Fruit fly (Drosophila melanogaster) whole organism, embryonic: ENCODE results near the gene CG6791.

Experiments used
- CG10321 ChIP-seq: fragments of 200-800 bp; sonication (Bioruptor generic); IDR thresholded peaks from 2 replicates; pipeline ENCODE4 v1.3.6; 2022; ENCODE audit warnings: missing biosample characterization, missing genetic modification characterization
- CG10431 ChIP-seq: fragments of 200-800 bp; sonication (Bioruptor generic); optimal IDR thresholded peaks from 3 replicates; lab custom pipeline; 2018; ENCODE audit warnings: missing biosample characterization, mild to moderate bottlenecking, missing genetic modification characterization
- CG12769 ChIP-seq: fragments of 200-800 bp; sonication (Bioruptor generic); optimal IDR thresholded peaks from 2 replicates; lab custom pipeline; 2019; ENCODE audit warnings: missing biosample characterization, mild to moderate bottlenecking, missing genetic modification characterization, moderate library complexity
- CG12942 ChIP-seq: fragments of 200-800 bp; sonication (Bioruptor generic); optimal IDR thresholded peaks from 3 replicates; lab custom pipeline; 2016; ENCODE audit warnings: missing biosample characterization, missing genetic modification characterization
- CG1603 ChIP-seq: fragments of 200-800 bp; sonication (Bioruptor generic); optimal IDR thresholded peaks from 2 replicates; lab custom pipeline; 2019; ENCODE audit warnings: missing biosample characterization, mild to moderate bottlenecking, missing genetic modification characterization, moderate library complexity
- CG17186 ChIP-seq: fragments of 200-800 bp; sonication (Bioruptor generic); optimal IDR thresholded peaks from 3 replicates; lab custom pipeline; 2017; ENCODE audit warnings: missing biosample characterization, missing genetic modification reagents, missing genetic modification characterization
- CG17912 ChIP-seq: fragments of 200-800 bp; sonication (Bioruptor generic); optimal IDR thresholded peaks from 2 replicates; lab custom pipeline; 2018; ENCODE audit warnings: missing biosample characterization, mild to moderate bottlenecking, missing genetic modification characterization
- CG18599 ChIP-seq: fragments of 200-800 bp; sonication (Bioruptor generic); optimal IDR thresholded peaks from 3 replicates; lab custom pipeline; 2017; ENCODE audit warnings: missing biosample characterization, missing genetic modification characterization, mild to moderate bottlenecking, moderate library complexity, missing genetic modification reagents
- CG2678 ChIP-seq: fragments of 200-800 bp; sonication (Bioruptor generic); optimal IDR thresholded peaks from 3 replicates; lab custom pipeline; 2019; ENCODE audit warnings: missing biosample characterization, mild to moderate bottlenecking, missing genetic modification characterization, moderate library complexity
- CG30403 ChIP-seq: fragments of 200-800 bp; sonication (Bioruptor generic); optimal IDR thresholded peaks from 3 replicates; lab custom pipeline; 2016; ENCODE audit warnings: missing biosample characterization, missing genetic modification characterization
- CG34224 ChIP-seq: fragments of 200-800 bp; sonication (Bioruptor generic); IDR thresholded peaks from 3 replicates; pipeline ENCODE4 v1.3.6; 2022; ENCODE audit warnings: missing biosample characterization, missing genetic modification characterization; ENCODE audit not compliant: partially characterized antibody
- CG34422 ChIP-seq: fragments of 200-800 bp; sonication (Bioruptor generic); IDR thresholded peaks from 3 replicates; pipeline ENCODE4 v1.3.6; 2022; ENCODE audit warnings: missing biosample characterization, missing genetic modification characterization
- CG4730 ChIP-seq: fragments of 200-800 bp; sonication (Bioruptor generic); IDR thresholded peaks from 2 replicates; pipeline ENCODE4 v1.3.6; 2022; ENCODE audit warnings: missing biosample characterization, missing genetic modification characterization
- CG8359 ChIP-seq: fragments of 200-800 bp; sonication (Bioruptor generic); optimal IDR thresholded peaks from 2 replicates; lab custom pipeline; 2017; ENCODE audit warnings: missing biosample characterization, mild to moderate bottlenecking, missing genetic modification characterization, borderline replicate concordance
- Dek ChIP-seq: fragments of 200-800 bp; sonication (Bioruptor generic); optimal IDR thresholded peaks from 3 replicates; lab custom pipeline; 2019; ENCODE audit warnings: missing biosample characterization, mild to moderate bottlenecking, missing genetic modification characterization, moderate library complexity
- Elba2 ChIP-seq: fragments of 200-800 bp; sonication (Bioruptor generic); optimal IDR thresholded peaks from 3 replicates; lab custom pipeline; 2016; ENCODE audit warnings: missing biosample characterization, missing genetic modification characterization
- Ets65A ChIP-seq: fragments of 200-800 bp; sonication (Bioruptor generic); peaks from one replicate; lab custom pipeline; 2016; ENCODE audit warnings: missing biosample characterization, missing genetic modification characterization
- HLH4C ChIP-seq: fragments of 200-800 bp; sonication (Bioruptor generic); IDR thresholded peaks from 3 replicates; pipeline ENCODE4 v1.3.6; 2022; ENCODE audit warnings: missing biosample characterization, missing genetic modification characterization; ENCODE audit not compliant: partially characterized antibody
- MESR4 ChIP-seq: fragments of 200-800 bp; sonication (Bioruptor generic); optimal IDR thresholded peaks from 2 replicates; lab custom pipeline; 2018; ENCODE audit warnings: missing biosample characterization, mild to moderate bottlenecking, missing genetic modification characterization, moderate library complexity
- Max ChIP-seq: fragments of 200-800 bp; sonication (Bioruptor generic); optimal IDR thresholded peaks from 2 replicates; lab custom pipeline; 2016; ENCODE audit warnings: missing biosample characterization, mild to moderate bottlenecking, missing genetic modification characterization
- NfI ChIP-seq: fragments of 200-800 bp; sonication (Bioruptor generic); optimal IDR thresholded peaks from 3 replicates; lab custom pipeline; 2018; ENCODE audit warnings: missing biosample characterization, mild to moderate bottlenecking, missing genetic modification characterization, moderate library complexity
- abd-A ChIP-seq: fragments of 200-800 bp; sonication (Bioruptor generic); optimal IDR thresholded peaks from 3 replicates; lab custom pipeline; 2019; ENCODE audit warnings: missing biosample characterization, mild to moderate bottlenecking, missing genetic modification characterization, moderate library complexity
- al ChIP-seq: fragments of 200-800 bp; sonication (Bioruptor generic); IDR thresholded peaks from 2 replicates; pipeline ENCODE4 v1.3.6; 2022; ENCODE audit warnings: missing biosample characterization, missing genetic modification characterization
- cg ChIP-seq: fragments of 200-800 bp; sonication (Bioruptor generic); optimal IDR thresholded peaks from 3 replicates; lab custom pipeline; 2019; ENCODE audit warnings: missing biosample characterization, mild to moderate bottlenecking, missing genetic modification characterization, moderate library complexity
- chinmo ChIP-seq: fragments of 200-800 bp; sonication (Bioruptor generic); IDR thresholded peaks from 4 replicates; pipeline ENCODE4 v1.3.6; 2022; ENCODE audit warnings: missing biosample characterization, missing genetic modification characterization; ENCODE audit not compliant: partially characterized antibody
- crp ChIP-seq, 2 experiments: fragments of 200-800 bp; sonication (Bioruptor generic); optimal IDR thresholded peaks; 2 replicates in 1 of 2; 3 replicates in 1 of 2; lab custom pipeline; 2017; ENCODE audit warnings: missing biosample characterization in 2 of 2, missing genetic modification characterization in 2 of 2, mild to moderate bottlenecking in 1 of 2, moderate library complexity in 1 of 2
- da ChIP-seq: fragments of 200-800 bp; sonication (Bioruptor generic); optimal IDR thresholded peaks from 2 replicates; lab custom pipeline; 2016; ENCODE audit warnings: missing biosample characterization, missing genetic modification characterization
- fu2 ChIP-seq: fragments of 200-800 bp; sonication (Bioruptor generic); optimal IDR thresholded peaks from 2 replicates; lab custom pipeline; 2016; ENCODE audit warnings: missing biosample characterization, missing genetic modification characterization
- gcm ChIP-seq: fragments of 200-800 bp; sonication (Bioruptor generic); optimal IDR thresholded peaks from 2 replicates; lab custom pipeline; 2019; ENCODE audit warnings: missing biosample characterization, mild to moderate bottlenecking, missing genetic modification characterization, moderate library complexity
- grn ChIP-seq: fragments of 200-800 bp; sonication (Bioruptor generic); optimal IDR thresholded peaks from 3 replicates; lab custom pipeline; 2017; ENCODE audit warnings: missing biosample characterization, missing genetic modification characterization
- kni ChIP-seq: fragments of 200-800 bp; sonication (Bioruptor generic); optimal IDR thresholded peaks from 3 replicates; lab custom pipeline; 2017; ENCODE audit warnings: mild to moderate bottlenecking, missing biosample characterization, missing genetic modification reagents, missing genetic modification characterization
- mam ChIP-seq: fragments of 200-800 bp; sonication (Bioruptor generic); optimal IDR thresholded peaks from 3 replicates; lab custom pipeline; 2016; ENCODE audit warnings: missing biosample characterization, missing genetic modification characterization
- mirr ChIP-seq: fragments of 200-800 bp; sonication (Bioruptor generic); optimal IDR thresholded peaks from 3 replicates; lab custom pipeline; 2018; ENCODE audit warnings: missing biosample characterization, mild to moderate bottlenecking, missing genetic modification characterization
- prd ChIP-seq, 3 experiments: fragments of >200 bp in 2 of 3; fragments of 200-800 bp in 1 of 3; sonication (Bioruptor generic) in 1 of 3; optimal IDR thresholded peaks in 2 of 3; IDR thresholded peaks in 1 of 3; 2 replicates in 2 of 3; 3 replicates in 1 of 3; pipeline versions ENCODE4 v1.3.6 to Lab custom; 2017 to 2022; ENCODE audit warnings: missing biosample characterization in 1 of 3, missing genetic modification characterization in 1 of 3
- rib ChIP-seq: fragments of 200-800 bp; sonication (Bioruptor generic); IDR thresholded peaks from 2 replicates; pipeline ENCODE4 v1.3.6; 2022; ENCODE audit warnings: missing biosample characterization, missing genetic modification characterization
- ro ChIP-seq: fragments of 200-800 bp; sonication (Bioruptor generic); IDR thresholded peaks from 2 replicates; pipeline ENCODE4 v1.3.6; 2022; ENCODE audit warnings: missing biosample characterization, missing genetic modification characterization
- sisA ChIP-seq: fragments of 200-800 bp; sonication (Bioruptor generic); IDR thresholded peaks from 2 replicates; pipeline ENCODE4 v1.3.6; 2022; ENCODE audit warnings: missing biosample characterization, missing genetic modification characterization
- unc-4 ChIP-seq: fragments of 200-800 bp; sonication (Bioruptor generic); IDR thresholded peaks from 2 replicates; pipeline ENCODE4 v1.3.6; 2022; ENCODE audit warnings: missing biosample characterization, missing genetic modification characterization; ENCODE audit not compliant: partially characterized antibody
- vfl ChIP-seq: fragments of 200-800 bp; sonication (Bioruptor generic); optimal IDR thresholded peaks from 2 replicates; lab custom pipeline; 2016; ENCODE audit warnings: missing biosample characterization, missing genetic modification characterization

Gene CG6791

DNA sequence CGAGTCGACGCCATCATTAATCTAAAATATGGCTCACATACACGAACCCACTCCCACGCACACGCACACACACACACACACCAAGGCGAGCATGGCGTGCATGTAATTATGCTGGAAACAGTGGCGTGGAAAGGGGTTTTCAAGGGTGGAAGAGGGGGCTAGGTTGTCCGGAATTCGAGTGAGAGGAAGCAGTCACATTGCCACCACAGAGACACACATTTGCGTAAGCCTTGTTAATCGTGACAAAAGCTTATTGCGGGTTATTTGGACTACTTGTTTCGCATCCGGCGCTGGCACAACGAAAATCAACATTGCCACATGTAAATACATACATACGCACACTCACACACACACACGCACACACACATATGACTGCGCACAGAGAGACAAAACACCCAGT is 35.0 kb downstream of the CG6791 start:
- TF ChIP-seq CG1603 (tag; lab: Kevin White, UChicago) (no peak), crp (GFP tag; optimal IDR thresholded peaks at IDR 0.05; lab: Kevin White, UChicago) (no peak), Ets65A (GFP tag; lab: Kevin White, UChicago) (peak; percentile 78), CG34422 (GFP tag; lab: Robert Waterston, UW) (0 out of 3 replicates have a peak, but pooled peaks have one; percentile 12), Dek (no peak), CG10321 (GFP tag; lab: Robert Waterston, UW) (no peak), sisA (no peak), CG8359 (no peak), kni (no peak), grn (GFP tag; lab: Kevin White, UChicago) (no peak), HLH4C (no peak), cg (peak; percentile 13), MESR4 (GFP tag; lab: Kevin White, UChicago) (no peak), Elba2 (GFP tag; lab: Kevin White, UChicago) (no peak), CG12942 (no peak), chinmo (0 out of 4 replicates have a peak, but pooled peaks have one; percentile 10), mam (no peak), CG10431 (GFP tag; lab: Kevin White, UChicago) (no peak), mirr (GFP tag; lab: Kevin White, UChicago) (peak; percentile 65), ro (GFP tag; lab: Robert Waterston, UW) (no peak), CG17186 (GFP tag; lab: Kevin White, UChicago) (no peak), gcm (GFP tag; lab: Kevin White, UChicago) (no peak), CG18599 (GFP tag; lab: Kevin White, UChicago) (peak; percentile 6), abd-A (peak; percentile 79), NfI (GFP tag; lab: Kevin White, UChicago) (no peak), prd (optimal IDR thresholded peaks at IDR 0.05; lab: Kevin White, UChicago) (no peak), prd (GFP tag; IDR thresholded peaks at IDR 0.05; lab: Robert Waterston, UW) (0 out of 3 replicates have a peak, but pooled peaks have one; percentile 4)
- TF ChIP-seq, all 482 proteins: peak for 8

DNA sequence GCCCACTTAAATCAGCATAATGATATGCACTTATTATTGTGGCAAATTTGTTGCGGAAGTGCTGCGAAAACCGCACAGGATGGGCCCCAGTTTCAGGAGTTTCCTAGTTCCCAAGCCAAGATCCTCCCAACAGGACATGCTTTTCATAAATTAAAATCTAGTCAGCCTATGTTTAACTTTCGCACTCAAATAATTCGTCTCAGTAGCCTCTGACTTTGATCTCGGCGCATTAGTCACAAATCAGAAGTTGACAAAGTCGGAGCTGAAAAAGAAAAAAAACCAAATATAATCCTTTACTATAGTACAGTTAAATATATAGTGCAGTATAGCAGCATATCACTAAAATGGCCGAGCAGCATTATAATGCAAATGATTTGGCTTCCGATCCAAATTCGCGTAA is 36.1 kb downstream of the CG6791 start, which contains the start of gene CG14708:
Gene CG14708, plus strand, starts transcription at position 301 of the 400 bp plus-strand sequence.
- no peak for TF ChIP-seq CG12769 (tag; lab: Kevin White, UChicago)
- TF ChIP-seq Max (GFP tag; lab: Kevin White, UChicago) = no peak
- TF ChIP-seq unc-4 = no peak
- no peak for TF ChIP-seq CG2678 (tag; lab: Kevin White, UChicago)
- no peak for TF ChIP-seq CG34224 (GFP tag; lab: Robert Waterston, UW)
- TF ChIP-seq rib (GFP tag; lab: Robert Waterston, UW) = no peak
- no peak for TF ChIP-seq vfl
- TF ChIP-seq da = no peak
- no peak for TF ChIP-seq al
- no peak for TF ChIP-seq CG17912 (GFP tag; lab: Kevin White, UChicago)
- TF ChIP-seq fu2 (GFP tag; lab: Kevin White, UChicago) = no peak
- TF ChIP-seq, all 482 proteins: peak for 0

DNA sequence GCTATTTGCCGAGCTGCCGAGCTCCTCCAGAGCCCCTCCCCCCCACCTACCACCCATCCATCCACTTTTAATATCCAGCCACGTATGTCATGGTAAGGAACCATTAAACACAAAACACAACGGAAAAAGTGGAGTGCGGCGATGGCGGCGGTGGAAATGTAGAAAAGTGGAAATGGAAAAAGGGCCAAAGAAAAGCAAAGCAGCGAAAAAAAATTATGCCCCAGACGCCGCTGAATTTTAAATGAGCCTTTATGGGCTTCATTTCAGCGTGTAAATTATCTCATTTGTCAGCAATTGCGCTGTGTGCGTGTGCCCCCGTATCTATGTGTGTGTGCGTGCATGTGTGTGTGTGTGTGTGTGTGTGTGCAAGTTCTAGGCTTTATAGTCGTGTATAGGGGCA is 38.9 kb downstream of the CG6791 start:
- TF ChIP-seq abd-A (peak; percentile 93), CG30403 (GFP tag; lab: Kevin White, UChicago) (no peak), mirr (GFP tag; lab: Kevin White, UChicago) (peak; percentile 0), cg (peak; percentile 10), CG4730 (no peak), vfl (no peak), chinmo (0 out of 4 replicates have a peak, but pooled peaks have one; percentile 12)
